Worm (Caenorhabditis elegans) whole organism, L1 larva: ENCODE results near the gene lgc-14.

Experiments
- C04F5.9 ChIP-seq: sonication (generic microtip); optimal IDR thresholded peaks from 2 replicates; lab custom pipeline; 2016; ENCODE audit warnings: missing genetic modification characterization, missing compliant biosample characterization
- aly-2 ChIP-seq: fragments of 150-350 bp; optimal IDR thresholded peaks from 2 replicates; lab custom pipeline; 2014; ENCODE audit warnings: missing biosample characterization, missing genetic modification characterization
- blmp-1 ChIP-seq: fragments of 150-350 bp; optimal IDR thresholded peaks from 2 replicates; lab custom pipeline; 2014; ENCODE audit warnings: missing biosample characterization, missing genetic modification characterization
- ceh-8 ChIP-seq: fragments of 200-800 bp; sonication (Bioruptor generic); optimal IDR thresholded peaks from 2 replicates; lab custom pipeline; 2018; ENCODE audit warnings: mild to moderate bottlenecking, missing genetic modification characterization, moderate library complexity, missing compliant biosample characterization
- ceh-90 ChIP-seq: sonication (generic microtip); optimal IDR thresholded peaks from 2 replicates; lab custom pipeline; 2016; ENCODE audit warnings: missing genetic modification characterization, missing compliant biosample characterization
- ces-1 ChIP-seq: fragments of 150-350 bp; optimal IDR thresholded peaks from 2 replicates; lab custom pipeline; 2014; ENCODE audit warnings: missing biosample characterization, missing genetic modification reagents, missing genetic modification characterization
- efl-3 ChIP-seq: fragments of 200-800 bp; sonication (Bioruptor generic); optimal IDR thresholded peaks from 2 replicates; lab custom pipeline; 2018; ENCODE audit warnings: mild to moderate bottlenecking, missing genetic modification characterization, missing compliant biosample characterization
- egl-13 ChIP-seq: sonication (generic microtip); optimal IDR thresholded peaks from 2 replicates; lab custom pipeline; 2016; ENCODE audit warnings: missing genotype, missing genetic modification reagents, missing genetic modification characterization, missing compliant biosample characterization
- egl-27 ChIP-seq, 2 experiments: fragments of 150-350 bp in 1 of 2; sonication (generic microtip); optimal IDR thresholded peaks; 3 replicates each; lab custom pipeline; 2017 to 2018; ENCODE audit warnings: missing biosample characterization in 2 of 2, missing genetic modification characterization in 2 of 2, missing genetic modification reagents in 2 of 2
- elt-2 ChIP-seq: sonication (generic microtip); optimal IDR thresholded peaks from 2 replicates; lab custom pipeline; 2016; ENCODE audit warnings: missing genetic modification characterization, mild to moderate bottlenecking, inconsistent platforms, missing compliant biosample characterization, missing genetic modification reagents
- fkh-10 ChIP-seq: sonication (generic microtip); optimal IDR thresholded peaks from 2 replicates; lab custom pipeline; 2017; ENCODE audit warnings: missing biosample characterization, missing genetic modification reagents, missing genetic modification characterization
- fkh-4 ChIP-seq: sonication (generic microtip); optimal IDR thresholded peaks from 2 replicates; lab custom pipeline; 2016; ENCODE audit warnings: missing compliant biosample characterization, missing genetic modification characterization, borderline replicate concordance
- fos-1 ChIP-seq: fragments of 150-350 bp; optimal IDR thresholded peaks from 2 replicates; lab custom pipeline; 2014; ENCODE audit warnings: missing biosample characterization, missing genetic modification characterization
- hlh-17 ChIP-seq: fragments of 200-800 bp; sonication (Bioruptor generic); optimal IDR thresholded peaks from 2 replicates; lab custom pipeline; 2018; ENCODE audit warnings: missing genetic modification characterization, mild to moderate bottlenecking, missing compliant biosample characterization, moderate library complexity, borderline replicate concordance
- hlh-4 ChIP-seq: sonication (generic microtip); optimal IDR thresholded peaks from 2 replicates; lab custom pipeline; 2016; ENCODE audit warnings: mild to moderate bottlenecking, missing genetic modification characterization, missing compliant biosample characterization
- lin-13 ChIP-seq: fragments of 150-350 bp; optimal IDR thresholded peaks from 2 replicates; lab custom pipeline; 2014; ENCODE audit warnings: missing biosample characterization, missing genetic modification reagents, missing genetic modification characterization
- lin-35 ChIP-seq, 2 experiments: fragments of 150-350 bp; optimal IDR thresholded peaks; 2 replicates each; lab custom pipeline; 2014; ENCODE audit warnings: missing biosample characterization in 2 of 2, missing genetic modification characterization in 2 of 2, missing genetic modification reagents in 2 of 2
- lin-39 ChIP-seq: fragments of 150-350 bp; optimal IDR thresholded peaks from 2 replicates; lab custom pipeline; 2014; ENCODE audit warnings: missing biosample characterization, missing genetic modification reagents, missing genetic modification characterization
- lsy-2 ChIP-seq, 2 experiments: fragments of 150-350 bp; optimal IDR thresholded peaks; 2 replicates each; lab custom pipeline; 2014; ENCODE audit warnings: missing biosample characterization in 2 of 2, missing genetic modification characterization in 2 of 2
- mdl-1 ChIP-seq, 2 experiments: fragments of 150-350 bp; optimal IDR thresholded peaks; 2 replicates each; lab custom pipeline; 2014 to 2017; ENCODE audit warnings: missing biosample characterization in 2 of 2, missing genetic modification characterization in 2 of 2, inconsistent platforms in 1 of 2
- mef-2 ChIP-seq: fragments of 150-350 bp; optimal IDR thresholded peaks from 2 replicates; lab custom pipeline; 2014; ENCODE audit warnings: missing biosample characterization, missing genetic modification characterization
- mep-1 ChIP-seq: fragments of 150-350 bp; optimal IDR thresholded peaks from 2 replicates; lab custom pipeline; 2014; ENCODE audit warnings: missing biosample characterization, missing genetic modification characterization
- nhr-76 ChIP-seq: sonication (generic microtip); optimal IDR thresholded peaks from 2 replicates; lab custom pipeline; 2017; ENCODE audit warnings: missing biosample characterization, missing genetic modification characterization
- nhr-85 ChIP-seq: sonication (generic microtip); peaks from one replicate; lab custom pipeline; 2016; ENCODE audit warnings: missing genetic modification characterization, inconsistent platforms, missing compliant biosample characterization
- pax-3 ChIP-seq: fragments of 200-800 bp; sonication (Bioruptor generic); optimal IDR thresholded peaks from 2 replicates; lab custom pipeline; 2018; ENCODE audit warnings: mild to moderate bottlenecking, missing genetic modification characterization, moderate library complexity, missing compliant biosample characterization
- pqm-1 ChIP-seq: sonication (generic microtip); optimal IDR thresholded peaks from 3 replicates; lab custom pipeline; 2017; ENCODE audit warnings: missing biosample characterization, missing genetic modification characterization
- rnt-1 ChIP-seq: sonication (generic microtip); optimal IDR thresholded peaks from 2 replicates; lab custom pipeline; 2016; ENCODE audit warnings: mild to moderate bottlenecking, missing genetic modification characterization, moderate library complexity, missing compliant biosample characterization
- snpc-4 ChIP-seq: fragments of 150-350 bp; optimal IDR thresholded peaks from 2 replicates; lab custom pipeline; 2014; ENCODE audit warnings: missing biosample characterization, missing genetic modification characterization
- snu-23 ChIP-seq: sonication (generic microtip); optimal IDR thresholded peaks from 2 replicates; lab custom pipeline; 2016; ENCODE audit warnings: missing genetic modification characterization, missing compliant biosample characterization
- sox-4 ChIP-seq: sonication (generic microtip); optimal IDR thresholded peaks from 2 replicates; lab custom pipeline; 2016; ENCODE audit warnings: missing genetic modification characterization, missing compliant biosample characterization
- sptf-1 ChIP-seq: fragments of 150-350 bp; optimal IDR thresholded peaks from 2 replicates; lab custom pipeline; 2014; ENCODE audit warnings: missing biosample characterization, missing genetic modification characterization
- sup-37 ChIP-seq: fragments of 200-800 bp; sonication (Bioruptor generic); optimal IDR thresholded peaks from 2 replicates; lab custom pipeline; 2018; ENCODE audit warnings: mild to moderate bottlenecking, missing genetic modification characterization, missing compliant biosample characterization
- tlp-1 ChIP-seq: fragments of 150-350 bp; optimal IDR thresholded peaks from 2 replicates; lab custom pipeline; 2014; ENCODE audit warnings: missing biosample characterization, missing genetic modification characterization
- unc-30 ChIP-seq: sonication (generic microtip); optimal IDR thresholded peaks from 2 replicates; lab custom pipeline; 2017; ENCODE audit warnings: missing biosample characterization, missing genetic modification characterization
- unc-98 ChIP-seq: fragments of 200-800 bp; sonication (Bioruptor generic); IDR thresholded peaks from 2 replicates; pipeline ENCODE4 v1.3.6; 2022; ENCODE audit warnings: missing genetic modification characterization, missing compliant biosample characterization
- xbp-1 ChIP-seq: sonication (generic microtip); optimal IDR thresholded peaks from 2 replicates; lab custom pipeline; 2016; ENCODE audit warnings: missing genetic modification characterization, missing compliant biosample characterization
- zag-1 ChIP-seq: fragments of 150-350 bp; optimal IDR thresholded peaks from 2 replicates; lab custom pipeline; 2014; ENCODE audit warnings: missing biosample characterization, missing genetic modification characterization
- zip-4 ChIP-seq: fragments of 200-800 bp; sonication (Bioruptor generic); optimal IDR thresholded peaks from 2 replicates; lab custom pipeline; 2018; ENCODE audit warnings: mild to moderate bottlenecking, missing genetic modification characterization, moderate library complexity, missing compliant biosample characterization
- ztf-4 ChIP-seq: fragments of 150-350 bp; optimal IDR thresholded peaks from 2 replicates; lab custom pipeline; 2014; ENCODE audit warnings: missing biosample characterization, missing genetic modification characterization

Gene lgc-14

DNA sequence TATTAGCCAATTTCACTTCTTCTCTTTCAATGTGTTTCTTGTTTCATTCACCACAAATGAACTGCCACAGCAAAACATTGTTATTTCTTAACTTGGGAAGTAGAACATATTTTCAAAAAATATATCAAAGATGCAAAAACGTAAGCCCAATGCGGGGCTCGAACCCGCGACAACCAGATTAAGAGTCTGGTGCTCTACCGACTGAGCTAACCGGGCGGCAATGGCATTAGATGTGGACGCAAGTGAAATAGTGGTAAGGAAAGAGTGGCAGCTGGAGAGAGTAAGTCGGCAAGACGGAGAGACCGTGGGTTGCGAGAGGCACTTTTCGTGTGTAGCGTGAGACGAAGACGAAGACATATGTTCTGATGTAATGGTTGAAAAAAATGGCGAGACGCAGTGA lies 5.3 kb upstream of the lgc-14 start (continued):
- TF ChIP-seq hlh-17 (no peak), sup-37 (peak; percentile 13), fos-1 (tag; lab: Kevin White, UChicago) (peak; percentile 52), blmp-1 (tag; lab: Kevin White, UChicago) (no peak), unc-98 (no peak), lin-13 (GFP tag; lab: Kevin White, UChicago) (peak; percentile 19), elt-2 (peak; percentile 38), nhr-76 (tag; lab: Kevin White, UChicago) (no peak), mep-1 (tag; lab: Kevin White, UChicago) (peak; percentile 65), fkh-4 (tag; lab: Kevin White, UChicago) (no peak), zip-4 (GFP tag; lab: Kevin White, UChicago) (peak; percentile 35), hlh-4 (tag; lab: Kevin White, UChicago) (no peak), lin-35 (GFP tag; optimal IDR thresholded peaks at IDR 0.05; lab: Kevin White, UChicago) (peak in 1 of 2 experiments; percentile 42), xbp-1 (tag; lab: Kevin White, UChicago) (peak; percentile 70), unc-30 (tag; lab: Kevin White, UChicago) (no peak), C04F5.9 (tag; lab: Kevin White, UChicago) (peak; percentile 35), pqm-1 (no peak), zag-1 (no peak), efl-3 (GFP tag; lab: Kevin White, UChicago) (peak; percentile 34), pax-3 (tag; lab: Kevin White, UChicago) (peak; percentile 34), ztf-4 (tag; lab: Kevin White, UChicago) (peak; percentile 33), fkh-10 (peak; percentile 85), tlp-1 (tag; lab: Kevin White, UChicago) (no peak), rnt-1 (peak; percentile 84), snu-23 (peak; percentile 90), mdl-1 (tag; optimal IDR thresholded peaks at IDR 0.05; lab: Kevin White, UChicago) (peak in 1 of 2 experiments; percentile 59), snpc-4 (tag; lab: Kevin White, UChicago) (no peak), ces-1 (GFP tag; lab: Kevin White, UChicago) (peak; percentile 19), egl-13 (tag; lab: Kevin White, UChicago) (peak; percentile 83), egl-27 (tag; optimal IDR thresholded peaks at IDR 0.05; lab: Kevin White, UChicago) (no peak), mef-2 (tag; lab: Kevin White, UChicago) (no peak), ceh-90 (tag; lab: Kevin White, UChicago) (no peak)
- TF ChIP-seq, all 84 proteins: peak for 50

DNA sequence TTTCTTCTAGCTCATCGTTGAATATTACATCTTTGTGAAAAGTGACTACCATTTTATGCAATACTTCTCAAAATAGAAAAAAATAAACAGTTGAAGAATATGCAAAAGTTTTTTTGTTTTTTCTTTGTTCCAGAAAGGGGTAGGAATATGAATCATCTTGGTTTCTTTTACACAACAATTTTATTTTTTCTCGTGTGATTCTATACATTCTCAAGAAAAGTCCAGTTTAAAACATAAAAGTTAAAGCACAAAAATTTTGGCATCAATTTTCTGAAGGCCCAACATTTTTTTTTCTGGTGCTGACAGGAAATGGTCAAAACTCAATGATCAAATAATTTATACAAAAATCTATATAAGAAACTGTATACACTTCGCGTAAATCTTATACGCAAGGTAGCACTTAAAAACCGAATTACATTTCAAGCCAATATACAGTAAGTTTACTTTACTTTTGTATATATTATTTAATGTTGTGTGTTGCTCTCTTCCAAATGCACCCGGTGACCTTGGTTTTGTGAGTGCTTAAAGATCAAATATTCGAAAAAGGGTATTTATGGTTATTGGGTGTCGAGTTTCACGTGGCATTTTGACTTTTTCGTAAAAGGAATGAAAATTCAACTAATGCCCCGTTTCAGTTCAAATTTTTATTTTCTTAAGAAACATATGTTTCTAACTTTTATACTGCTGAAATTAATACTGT lies 2.6 kb upstream of the lgc-14 start, which contains the start of the genes W03G11.2 and lgc-13:
TSS of gene W03G11.2 (minus strand) at position 101 of the 700 bp plus-strand sequence.
TSS of gene lgc-13 (plus strand) at position 650 of the 700 bp plus-strand sequence.
- TF ChIP-seq sox-4 (tag; lab: Kevin White, UChicago), result no peak
- no peak for TF ChIP-seq nhr-85 (tag; lab: Kevin White, UChicago)
- TF ChIP-seq ces-1 (GFP tag; lab: Kevin White, UChicago), result no peak
- TF ChIP-seq xbp-1 (tag; lab: Kevin White, UChicago), result no peak
- TF ChIP-seq sptf-1 (tag; lab: Kevin White, UChicago), result no peak
- TF ChIP-seq aly-2 (tag; lab: Kevin White, UChicago), result no peak
- TF ChIP-seq ztf-4 (tag; lab: Kevin White, UChicago), result no peak
- no peak for TF ChIP-seq lsy-2 (tag; optimal IDR thresholded peaks at IDR 0.05; lab: Kevin White, UChicago)
- TF ChIP-seq lin-39 (tag; lab: Kevin White, UChicago), result no peak
- no peak for TF ChIP-seq hlh-4 (tag; lab: Kevin White, UChicago)
- TF ChIP-seq ceh-8 (GFP tag; lab: Kevin White, UChicago), result no peak
